Worm (Caenorhabditis elegans) whole organism, L1 larva: ENCODE data around the gene T26H5.9.

Source experiments
- ama-1 ChIP-seq: fragments of 150-350 bp; optimal IDR thresholded peaks from 2 replicates; lab custom pipeline; 2014
- elt-3 ChIP-seq, 6 experiments: fragments of 150-350 bp in 1 of 6; sonication (generic microtip); optimal IDR thresholded peaks; 2 replicates each; lab custom pipeline; 2017 to 2018; ENCODE audit warnings: missing biosample characterization in 6 of 6, missing genetic modification characterization in 6 of 6, inconsistent platforms in 1 of 6
- jun-1 ChIP-seq: fragments of 150-350 bp; optimal IDR thresholded peaks from 2 replicates; lab custom pipeline; 2014; ENCODE audit warnings: missing biosample characterization, missing genetic modification reagents, missing genetic modification characterization
- lin-15B ChIP-seq: fragments of 150-350 bp; sonication (generic microtip); optimal IDR thresholded peaks from 3 replicates; lab custom pipeline; 2014; ENCODE audit warnings: missing biosample characterization, missing genetic modification characterization
- mdl-1 ChIP-seq, 2 experiments: fragments of 150-350 bp; optimal IDR thresholded peaks; 2 replicates each; lab custom pipeline; 2014 to 2017; ENCODE audit warnings: missing biosample characterization in 2 of 2, missing genetic modification characterization in 2 of 2, inconsistent platforms in 1 of 2
- nhr-28 ChIP-seq: fragments of 150-350 bp; optimal IDR thresholded peaks from 2 replicates; lab custom pipeline; 2014; ENCODE audit warnings: missing biosample characterization, missing genetic modification characterization
- snpc-4 ChIP-seq: fragments of 150-350 bp; optimal IDR thresholded peaks from 2 replicates; lab custom pipeline; 2014; ENCODE audit warnings: missing biosample characterization, missing genetic modification characterization
- vab-15 ChIP-seq: sonication (generic microtip); optimal IDR thresholded peaks from 2 replicates; lab custom pipeline; 2017; ENCODE audit warnings: missing genotype, mild to moderate bottlenecking, missing genetic modification characterization, missing compliant biosample characterization

- TF ChIP-seq jun-1 (tag; lab: Kevin White, UChicago), result no peak
- TF ChIP-seq elt-3 (tag; optimal IDR thresholded peaks at IDR 0.05; lab: Kevin White, UChicago), result no peak
- TF ChIP-seq lin-15B (tag; lab: Kevin White, UChicago), result no peak
- no peak for TF ChIP-seq nhr-28
- no peak for TF ChIP-seq ama-1
- no peak for TF ChIP-seq mdl-1 (tag; optimal IDR thresholded peaks at IDR 0.05; lab: Kevin White, UChicago)
- no peak for TF ChIP-seq snpc-4 (tag; lab: Kevin White, UChicago)
- no peak for TF ChIP-seq vab-15
Measured at ce11 chrV:15434647-15435046, 10.1 kb upstream of the T26H5.9 start.
